Fruit fly (Drosophila melanogaster) whole organism, embryonic: ENCODE data around the gene Argk1.

Experiments
- Ada2b ChIP-seq: fragments of 200-800 bp; sonication (Bioruptor generic); IDR thresholded peaks from 2 replicates; pipeline ENCODE4 v1.3.6; 2022; ENCODE audit warnings: missing biosample characterization, missing genetic modification characterization
- Bgb ChIP-seq: fragments of 200-800 bp; sonication (Bioruptor generic); IDR thresholded peaks from 2 replicates; pipeline ENCODE4 v1.3.6; 2022; ENCODE audit warnings: missing biosample characterization, missing genetic modification characterization; ENCODE audit not compliant: partially characterized antibody
- CG10274 ChIP-seq: fragments of 200-800 bp; sonication (Bioruptor generic); optimal IDR thresholded peaks from 3 replicates; lab custom pipeline; 2017; ENCODE audit warnings: missing biosample characterization, mild to moderate bottlenecking, missing genetic modification characterization
- CG10462 ChIP-seq: fragments of 200-800 bp; sonication (Bioruptor generic); optimal IDR thresholded peaks from 2 replicates; lab custom pipeline; 2016; ENCODE audit warnings: missing biosample characterization, missing genetic modification characterization
- CG11560 ChIP-seq: fragments of 200-800 bp; sonication (Bioruptor generic); IDR thresholded peaks from 3 replicates; pipeline ENCODE4 v1.3.6; 2022; ENCODE audit warnings: missing biosample characterization, missing genetic modification characterization
- CG11696 ChIP-seq: fragments of 200-800 bp; sonication (Bioruptor generic); IDR thresholded peaks from 2 replicates; pipeline ENCODE4 v1.3.6; 2022; ENCODE audit warnings: missing biosample characterization, missing genetic modification characterization
- CG1233 ChIP-seq: fragments of 200-800 bp; sonication (Bioruptor generic); optimal IDR thresholded peaks from 4 replicates; lab custom pipeline; 2018; ENCODE audit warnings: missing biosample characterization, mild to moderate bottlenecking, missing genetic modification characterization
- CG12391 ChIP-seq: fragments of 200-800 bp; sonication (Bioruptor generic); optimal IDR thresholded peaks from 3 replicates; lab custom pipeline; 2018; ENCODE audit warnings: missing biosample characterization, mild to moderate bottlenecking, missing genetic modification characterization, moderate library complexity
- CG12659 ChIP-seq: fragments of 200-800 bp; sonication (Bioruptor generic); optimal IDR thresholded peaks from 3 replicates; lab custom pipeline; 2017; ENCODE audit warnings: mild to moderate bottlenecking, missing biosample characterization, missing genetic modification reagents, missing genetic modification characterization
- CG12744 ChIP-seq: fragments of 200-800 bp; sonication (Bioruptor generic); optimal IDR thresholded peaks from 2 replicates; lab custom pipeline; 2016; ENCODE audit warnings: missing biosample characterization, missing genetic modification characterization
- CG13296 ChIP-seq: fragments of 200-800 bp; sonication (Bioruptor generic); optimal IDR thresholded peaks from 3 replicates; lab custom pipeline; 2018; ENCODE audit warnings: missing biosample characterization, mild to moderate bottlenecking, missing genetic modification characterization
- CG15601 ChIP-seq: fragments of 200-800 bp; sonication (Bioruptor generic); optimal IDR thresholded peaks from 3 replicates; lab custom pipeline; 2019; ENCODE audit warnings: missing biosample characterization, mild to moderate bottlenecking, missing genetic modification characterization, moderate library complexity
- CG17359 ChIP-seq: fragments of 200-800 bp; sonication (Bioruptor generic); optimal IDR thresholded peaks from 3 replicates; lab custom pipeline; 2018; ENCODE audit warnings: missing biosample characterization, mild to moderate bottlenecking, missing genetic modification characterization, moderate library complexity
- CG2129 ChIP-seq: fragments of 200-800 bp; sonication (Bioruptor generic); IDR thresholded peaks from 2 replicates; pipeline ENCODE4 v1.3.6; 2022; ENCODE audit warnings: missing biosample characterization, missing genetic modification characterization; ENCODE audit not compliant: partially characterized antibody
- CG31365 ChIP-seq: fragments of 200-800 bp; sonication (Bioruptor generic); optimal IDR thresholded peaks from 2 replicates; lab custom pipeline; 2018; ENCODE audit warnings: missing biosample characterization, mild to moderate bottlenecking, missing genetic modification characterization
- CG4328 ChIP-seq: fragments of 200-800 bp; sonication (Bioruptor generic); optimal IDR thresholded peaks from 3 replicates; lab custom pipeline; 2017; ENCODE audit warnings: missing biosample characterization, missing genetic modification reagents, missing genetic modification characterization
- CG6654 ChIP-seq: fragments of 200-800 bp; sonication (Bioruptor generic); optimal IDR thresholded peaks from 2 replicates; lab custom pipeline; 2017; ENCODE audit warnings: missing biosample characterization, mild to moderate bottlenecking, missing genetic modification characterization
- CG8089 ChIP-seq: fragments of 200-800 bp; sonication (Bioruptor generic); optimal IDR thresholded peaks from 3 replicates; lab custom pipeline; 2016; ENCODE audit warnings: missing biosample characterization, missing genetic modification characterization
- CrebB ChIP-seq: fragments of 200-800 bp; sonication (Bioruptor generic); optimal IDR thresholded peaks from 3 replicates; lab custom pipeline; 2018; ENCODE audit warnings: missing biosample characterization, mild to moderate bottlenecking, missing genetic modification characterization
- Dp ChIP-seq: fragments of 200-800 bp; sonication (Bioruptor generic); optimal IDR thresholded peaks from 2 replicates; lab custom pipeline; 2018; ENCODE audit warnings: missing biosample characterization, mild to moderate bottlenecking, missing genetic modification characterization, moderate library complexity
- Ets65A ChIP-seq: fragments of 200-800 bp; sonication (Bioruptor generic); peaks from one replicate; lab custom pipeline; 2016; ENCODE audit warnings: missing biosample characterization, missing genetic modification characterization
- Nf-YA ChIP-seq: fragments of 200-800 bp; sonication (Bioruptor generic); IDR thresholded peaks from 2 replicates; pipeline ENCODE4 v1.3.6; 2022; ENCODE audit warnings: missing biosample characterization, missing genetic modification characterization
- Oli ChIP-seq: fragments of 200-800 bp; sonication (Bioruptor generic); optimal IDR thresholded peaks from 2 replicates; lab custom pipeline; 2018; ENCODE audit warnings: missing biosample characterization, mild to moderate bottlenecking, missing genetic modification characterization, moderate library complexity
- Ssrp ChIP-seq: fragments of 200-800 bp; sonication (Bioruptor generic); optimal IDR thresholded peaks from 2 replicates; lab custom pipeline; 2018; ENCODE audit warnings: missing biosample characterization, mild to moderate bottlenecking, missing genetic modification characterization, moderate library complexity
- Trl ChIP-seq, 3 experiments: fragments of >200 bp in 2 of 3; fragments of 200-800 bp in 1 of 3; sonication (Bioruptor generic) in 1 of 3; optimal IDR thresholded peaks; 2 replicates in 1 of 3; 3 replicates in 2 of 3; lab custom pipeline; 2016 to 2017; ENCODE audit warnings: missing biosample characterization in 1 of 3, missing genetic modification characterization in 1 of 3
- Usf ChIP-seq: fragments of 200-800 bp; sonication (Bioruptor generic); optimal IDR thresholded peaks from 2 replicates; lab custom pipeline; 2017; ENCODE audit warnings: missing genotype, missing biosample characterization, missing genetic modification characterization
- al ChIP-seq: fragments of 200-800 bp; sonication (Bioruptor generic); IDR thresholded peaks from 2 replicates; pipeline ENCODE4 v1.3.6; 2022; ENCODE audit warnings: missing biosample characterization, missing genetic modification characterization
- aop ChIP-seq: fragments of 200-800 bp; sonication (Bioruptor generic); IDR thresholded peaks from 2 replicates; pipeline ENCODE4 v1.3.6; 2022; ENCODE audit warnings: missing biosample characterization, missing genetic modification characterization
- ash1 ChIP-seq: fragments of 200-800 bp; sonication (Bioruptor generic); optimal IDR thresholded peaks from 2 replicates; lab custom pipeline; 2018; ENCODE audit warnings: missing biosample characterization, mild to moderate bottlenecking, missing genetic modification characterization
- bowl ChIP-seq: fragments of 200-800 bp; sonication (Bioruptor generic); IDR thresholded peaks from 2 replicates; pipeline ENCODE4 v1.3.6; 2022; ENCODE audit warnings: missing biosample characterization, missing genetic modification characterization
- cad ChIP-seq: fragments of >200 bp; optimal IDR thresholded peaks from 2 replicates; lab custom pipeline; 2017; ENCODE audit warnings: missing biosample characterization, missing genetic modification characterization
- cato ChIP-seq: fragments of 200-800 bp; sonication (Bioruptor generic); optimal IDR thresholded peaks from 2 replicates; lab custom pipeline; 2016; ENCODE audit warnings: missing biosample characterization, missing genetic modification characterization, borderline replicate concordance
- fd102C ChIP-seq: fragments of 200-800 bp; sonication (Bioruptor generic); optimal IDR thresholded peaks from 2 replicates; lab custom pipeline; 2018; ENCODE audit warnings: missing biosample characterization, mild to moderate bottlenecking, missing genetic modification characterization, moderate library complexity
- fd3F ChIP-seq: fragments of 200-800 bp; sonication (Bioruptor generic); optimal IDR thresholded peaks from 2 replicates; lab custom pipeline; 2018; ENCODE audit warnings: missing biosample characterization, mild to moderate bottlenecking, missing genetic modification characterization, moderate library complexity
- fd64A ChIP-seq: fragments of 200-800 bp; sonication (Bioruptor generic); optimal IDR thresholded peaks from 3 replicates; lab custom pipeline; 2018; ENCODE audit warnings: missing biosample characterization, mild to moderate bottlenecking, missing genetic modification characterization
- fd96Cb ChIP-seq: fragments of 200-800 bp; sonication (Bioruptor generic); optimal IDR thresholded peaks from 2 replicates; lab custom pipeline; 2018; ENCODE audit warnings: missing biosample characterization, mild to moderate bottlenecking, missing genetic modification characterization, moderate library complexity
- gem ChIP-seq: fragments of 200-800 bp; sonication (Bioruptor generic); optimal IDR thresholded peaks from 2 replicates; lab custom pipeline; 2019; ENCODE audit warnings: missing biosample characterization, mild to moderate bottlenecking, missing genetic modification characterization, moderate library complexity
- knrl ChIP-seq: fragments of 200-800 bp; sonication (Bioruptor generic); IDR thresholded peaks from 3 replicates; pipeline ENCODE4 v1.3.6; 2022; ENCODE audit warnings: missing biosample characterization, missing genetic modification characterization; ENCODE audit not compliant: partially characterized antibody
- nerfin-1 ChIP-seq: fragments of 200-800 bp; sonication (Bioruptor generic); optimal IDR thresholded peaks from 3 replicates; lab custom pipeline; 2019; ENCODE audit warnings: missing biosample characterization, mild to moderate bottlenecking, missing genetic modification characterization, moderate library complexity
- nom ChIP-seq: fragments of 200-800 bp; sonication (Bioruptor generic); optimal IDR thresholded peaks from 2 replicates; lab custom pipeline; 2017; ENCODE audit warnings: missing biosample characterization, missing genetic modification characterization, mild to moderate bottlenecking, moderate library complexity, missing genetic modification reagents
- pan ChIP-seq, 4 experiments: fragments of >200 bp in 3 of 4; fragments of 200-800 bp in 1 of 4; sonication (Bioruptor generic) in 1 of 4; optimal IDR thresholded peaks in 3 of 4; IDR thresholded peaks in 1 of 4; 2 replicates each; pipeline versions ENCODE4 v1.3.6 to Lab custom; 2017 to 2022; ENCODE audit warnings: missing biosample characterization in 2 of 4, missing genetic modification characterization in 2 of 4, mixed read lengths in 1 of 4
- pita ChIP-seq: fragments of 200-800 bp; sonication (Bioruptor generic); optimal IDR thresholded peaks from 2 replicates; lab custom pipeline; 2017; ENCODE audit warnings: missing biosample characterization, mild to moderate bottlenecking, missing genetic modification characterization
- rib ChIP-seq: fragments of 200-800 bp; sonication (Bioruptor generic); IDR thresholded peaks from 2 replicates; pipeline ENCODE4 v1.3.6; 2022; ENCODE audit warnings: missing biosample characterization, missing genetic modification characterization
- row ChIP-seq: fragments of 200-800 bp; sonication (Bioruptor generic); IDR thresholded peaks from 3 replicates; pipeline ENCODE4 v1.3.6; 2022; ENCODE audit warnings: missing biosample characterization, missing genetic modification characterization
- scrt ChIP-seq: fragments of 200-800 bp; sonication (Bioruptor generic); optimal IDR thresholded peaks from 2 replicates; lab custom pipeline; 2018; ENCODE audit warnings: missing biosample characterization, mild to moderate bottlenecking, missing genetic modification characterization, moderate library complexity
- tio ChIP-seq: fragments of 200-800 bp; sonication (Bioruptor generic); optimal IDR thresholded peaks from 2 replicates; lab custom pipeline; 2017; ENCODE audit warnings: missing biosample characterization, missing genetic modification characterization, inconsistent platforms
- toy ChIP-seq: fragments of 200-800 bp; sonication (Bioruptor generic); IDR thresholded peaks from 2 replicates; pipeline ENCODE4 v1.3.6; 2022; ENCODE audit warnings: missing biosample characterization, missing genetic modification characterization
- tx ChIP-seq: fragments of 200-800 bp; sonication (Bioruptor generic); optimal IDR thresholded peaks from 2 replicates; lab custom pipeline; 2016; ENCODE audit warnings: missing biosample characterization, missing genetic modification characterization
- unc-4 ChIP-seq: fragments of 200-800 bp; sonication (Bioruptor generic); IDR thresholded peaks from 2 replicates; pipeline ENCODE4 v1.3.6; 2022; ENCODE audit warnings: missing biosample characterization, missing genetic modification characterization; ENCODE audit not compliant: partially characterized antibody
- yki ChIP-seq: fragments of >200 bp; optimal IDR thresholded peaks from 3 replicates; lab custom pipeline; 2018

Gene Argk1

dm6 chr3L:9032871-9033270 is 33.0 kb downstream of the Argk1 start (continued):
- TF ChIP-seq pan (optimal IDR thresholded peaks at IDR 0.05; lab: Kevin White, UChicago) (no peak), pan (GFP tag; optimal IDR thresholded peaks at IDR 0.05 in 1 of 2, IDR thresholded peaks at IDR 0.05 in 1 of 2) (no peak), nerfin-1 (no peak), fd96Cb (tag; lab: Kevin White, UChicago) (peak; percentile 26), fd102C (no peak), bowl (no peak), CG11696 (GFP tag; lab: Robert Waterston, UW) (no peak), CG12744 (no peak), CG17359 (tag; lab: Kevin White, UChicago) (peak; percentile 32), pita (no peak), fd3F (GFP tag; lab: Kevin White, UChicago) (no peak), cad (GFP tag; lab: Kevin White, UChicago) (no peak), CG10274 (GFP tag; lab: Kevin White, UChicago) (no peak), scrt (GFP tag; lab: Kevin White, UChicago) (no peak), Nf-YA (no peak), ash1 (no peak), gem (tag; lab: Kevin White, UChicago) (peak; percentile 45), row (GFP tag; lab: Robert Waterston, UW) (peak; percentile 56), unc-4 (GFP tag; lab: Robert Waterston, UW) (no peak), aop (GFP tag; lab: Robert Waterston, UW) (no peak), CG2129 (no peak), CG11560 (no peak), nom (GFP tag; lab: Kevin White, UChicago) (no peak), CG12659 (GFP tag; lab: Kevin White, UChicago) (no peak), al (GFP tag; lab: Robert Waterston, UW) (no peak), toy (GFP tag; lab: Robert Waterston, UW) (no peak), tx (GFP tag; lab: Kevin White, UChicago) (no peak), knrl (GFP tag; lab: Robert Waterston, UW) (no peak), CrebB (no peak), Ada2b (GFP tag; lab: Robert Waterston, UW) (no peak), CG13296 (GFP tag; lab: Kevin White, UChicago) (no peak), tio (no peak), Bgb (GFP tag; lab: Robert Waterston, UW) (no peak), Ets65A (no peak), fd64A (GFP tag; lab: Kevin White, UChicago) (no peak), rib (no peak), Dp (GFP tag; lab: Kevin White, UChicago) (no peak), Ssrp (tag; lab: Kevin White, UChicago) (peak; percentile 33), Oli (tag; lab: Kevin White, UChicago) (peak; percentile 37), Usf (no peak), CG6654 (GFP tag; lab: Kevin White, UChicago) (peak; percentile 0), CG15601 (tag; lab: Kevin White, UChicago) (no peak), CG10462 (GFP tag; lab: Kevin White, UChicago) (no peak), CG4328 (no peak), CG12391 (tag; lab: Kevin White, UChicago) (peak; percentile 38), cato (GFP tag; lab: Kevin White, UChicago) (no peak), CG8089 (GFP tag; lab: Kevin White, UChicago) (no peak), Trl (optimal IDR thresholded peaks at IDR 0.05; lab: Kevin White, UChicago) (no peak), Trl (GFP tag; optimal IDR thresholded peaks at IDR 0.05; lab: Kevin White, UChicago) (no peak), CG31365 (no peak), CG1233 (no peak), yki (lab: Kevin White, UChicago) (no peak)
